Worm (Caenorhabditis elegans) whole organism, young adult: Measurements from ENCODE around the gene far-8.

Experiments used
- B0035.1 ChIP-seq: sonication (generic microtip); optimal IDR thresholded peaks from 2 replicates; lab custom pipeline; 2016; ENCODE audit warnings: missing genetic modification characterization, mild to moderate bottlenecking, missing compliant biosample characterization, missing genotype, missing genetic modification reagents
- B0261.1 ChIP-seq: sonication (generic microtip); optimal IDR thresholded peaks from 2 replicates; lab custom pipeline; 2016; ENCODE audit warnings: mild to moderate bottlenecking, missing genetic modification characterization, moderate library complexity, missing compliant biosample characterization
- B0336.3 ChIP-seq: fragments of 200-800 bp; sonication (Bioruptor generic); IDR thresholded peaks from 2 replicates; pipeline ENCODE4 v1.3.6; 2022; ENCODE audit warnings: missing genetic modification characterization, missing compliant biosample characterization
- D2030.7 ChIP-seq: fragments of 200-800 bp; sonication (Bioruptor generic); IDR thresholded peaks from 2 replicates; pipeline ENCODE4 v1.3.6; 2022; ENCODE audit warnings: missing genetic modification reagents, missing genetic modification characterization, missing compliant biosample characterization
- F22D6.2 ChIP-seq: sonication (generic microtip); optimal IDR thresholded peaks from 2 replicates; lab custom pipeline; 2016; ENCODE audit warnings: mild to moderate bottlenecking, missing genetic modification characterization, missing compliant biosample characterization
- F33H1.4 ChIP-seq: fragments of 200-800 bp; sonication (Bioruptor generic); IDR thresholded peaks from 2 replicates; pipeline ENCODE4 v1.3.6; 2022; ENCODE audit warnings: missing genetic modification reagents, missing genetic modification characterization, missing compliant biosample characterization
- F49E8.2 ChIP-seq: sonication (generic microtip); optimal IDR thresholded peaks from 3 replicates; lab custom pipeline; 2017; ENCODE audit warnings: missing genetic modification characterization, mild to moderate bottlenecking, missing compliant biosample characterization, antibody characterized with exemption, moderate library complexity; ENCODE audit not compliant: insufficient read depth
- T07F8.4 ChIP-seq: sonication (generic microtip); optimal IDR thresholded peaks from 2 replicates; lab custom pipeline; 2016; ENCODE audit warnings: mild to moderate bottlenecking, missing genetic modification characterization, moderate library complexity, missing compliant biosample characterization
- Y53F4B.3 ChIP-seq: fragments of 200-800 bp; sonication (Bioruptor generic); IDR thresholded peaks from 2 replicates; pipeline ENCODE4 v1.3.6; 2022; ENCODE audit warnings: missing genetic modification reagents, missing genetic modification characterization, missing compliant biosample characterization
- Y95B8A.8 ChIP-seq: fragments of 200-800 bp; sonication (Bioruptor generic); IDR thresholded peaks from 2 replicates; pipeline ENCODE4 v1.3.6; 2022; ENCODE audit warnings: missing genetic modification reagents, missing genetic modification characterization, missing compliant biosample characterization
- aptf-3 ChIP-seq: fragments of 200-800 bp; sonication (Bioruptor generic); IDR thresholded peaks from 2 replicates; pipeline ENCODE4 v1.3.6; 2022; ENCODE audit warnings: missing genetic modification characterization, missing compliant biosample characterization
- atf-7 ChIP-seq: sonication (generic microtip); optimal IDR thresholded peaks from 2 replicates; lab custom pipeline; 2017; ENCODE audit warnings: mild to moderate bottlenecking, missing genetic modification characterization, missing compliant biosample characterization
- attf-6 ChIP-seq: fragments of 200-800 bp; sonication (Bioruptor generic); IDR thresholded peaks from 2 replicates; pipeline ENCODE4 v1.3.6; 2022; ENCODE audit warnings: missing genetic modification reagents, missing genetic modification characterization, missing compliant biosample characterization
- cebp-1 ChIP-seq, 2 experiments: fragments of 200-800 bp in 1 of 2; sonication (Bioruptor generic) in 1 of 2; sonication (generic microtip) in 1 of 2; IDR thresholded peaks in 1 of 2; optimal IDR thresholded peaks in 1 of 2; 2 replicates each; pipeline versions ENCODE4 v1.3.6 to Lab custom; 2017 to 2022; ENCODE audit warnings: missing compliant biosample characterization in 2 of 2, missing genetic modification characterization in 2 of 2, mild to moderate bottlenecking in 1 of 2, missing genetic modification reagents in 1 of 2, moderate library complexity in 1 of 2
- cebp-2 ChIP-seq: fragments of 200-800 bp; sonication (Bioruptor generic); IDR thresholded peaks from 2 replicates; pipeline ENCODE4 v1.3.6; 2022; ENCODE audit warnings: missing genetic modification characterization, missing compliant biosample characterization
- ceh-40 ChIP-seq: fragments of 200-800 bp; sonication (Bioruptor generic); IDR thresholded peaks from 2 replicates; pipeline ENCODE4 v1.3.6; 2022; ENCODE audit warnings: missing genetic modification characterization, missing compliant biosample characterization
- ceh-58 ChIP-seq: fragments of 200-800 bp; sonication (Bioruptor generic); IDR thresholded peaks from 2 replicates; pipeline ENCODE4 v1.3.6; 2022; ENCODE audit warnings: missing genetic modification characterization, missing compliant biosample characterization
- die-1 ChIP-seq: sonication (generic microtip); optimal IDR thresholded peaks from 2 replicates; lab custom pipeline; 2016; ENCODE audit warnings: missing genotype, mild to moderate bottlenecking, missing genetic modification characterization, missing compliant biosample characterization
- hmg-1.2 ChIP-seq: fragments of 200-800 bp; sonication (Bioruptor generic); IDR thresholded peaks from 2 replicates; pipeline ENCODE4 v1.3.6; 2022; ENCODE audit warnings: missing genetic modification reagents, missing genetic modification characterization, missing compliant biosample characterization
- lag-1 ChIP-seq: fragments of 200-800 bp; sonication (Bioruptor generic); IDR thresholded peaks from 2 replicates; pipeline ENCODE4 v1.3.6; 2022; ENCODE audit warnings: missing genetic modification reagents, missing genetic modification characterization, missing compliant biosample characterization
- lin-26 ChIP-seq: fragments of 200-800 bp; sonication (Bioruptor generic); IDR thresholded peaks from 2 replicates; pipeline ENCODE4 v1.3.6; 2022; ENCODE audit warnings: missing genetic modification reagents, missing genetic modification characterization, missing compliant biosample characterization
- lsy-27 ChIP-seq: sonication (generic microtip); optimal IDR thresholded peaks from 2 replicates; lab custom pipeline; 2017; ENCODE audit warnings: missing genetic modification characterization, mild to moderate bottlenecking, missing compliant biosample characterization, antibody characterized with exemption, missing genotype, borderline replicate concordance; ENCODE audit not compliant: insufficient read depth
- madf-3 ChIP-seq: fragments of 200-800 bp; sonication (Bioruptor generic); IDR thresholded peaks from 2 replicates; pipeline ENCODE4 v1.3.6; 2022; ENCODE audit warnings: missing genetic modification reagents, missing genetic modification characterization, missing compliant biosample characterization
- mes-4 ChIP-seq: sonication (generic microtip); optimal IDR thresholded peaks from 2 replicates; lab custom pipeline; 2016; ENCODE audit warnings: missing genotype, missing genetic modification characterization, missing compliant biosample characterization
- nhr-80 ChIP-seq: sonication (generic microtip); optimal IDR thresholded peaks from 2 replicates; lab custom pipeline; 2016; ENCODE audit warnings: missing genetic modification characterization, missing compliant biosample characterization
- nhr-90 ChIP-seq: sonication (generic microtip); optimal IDR thresholded peaks from 2 replicates; lab custom pipeline; 2016; ENCODE audit warnings: missing genotype, mild to moderate bottlenecking, missing genetic modification characterization, missing compliant biosample characterization
- rec-8 ChIP-seq, 2 experiments: sonication (generic microtip); optimal IDR thresholded peaks; 2 replicates each; lab custom pipeline; 2016; ENCODE audit warnings: mild to moderate bottlenecking in 2 of 2, missing genetic modification characterization in 2 of 2, missing genetic modification reagents in 2 of 2, missing genotype in 2 of 2, missing biosample characterization in 1 of 2, missing compliant biosample characterization in 1 of 2, moderate library complexity in 1 of 2
- sptf-2 ChIP-seq: fragments of 200-800 bp; sonication (Bioruptor generic); optimal IDR thresholded peaks from 2 replicates; lab custom pipeline; 2018; ENCODE audit warnings: mild to moderate bottlenecking, missing genetic modification characterization, missing compliant biosample characterization
- tbp1 ChIP-seq: fragments of 200-800 bp; sonication (Bioruptor generic); optimal IDR thresholded peaks from 2 replicates; lab custom pipeline; 2018; ENCODE audit warnings: mild to moderate bottlenecking, missing genetic modification characterization, missing compliant biosample characterization
- tbx-9 ChIP-seq: sonication (generic microtip); optimal IDR thresholded peaks from 2 replicates; lab custom pipeline; 2016; ENCODE audit warnings: borderline replicate concordance, missing genetic modification characterization, inconsistent platforms, missing compliant biosample characterization
- tlf-1 ChIP-seq: fragments of 200-800 bp; sonication (Bioruptor generic); optimal IDR thresholded peaks from 2 replicates; lab custom pipeline; 2018; ENCODE audit warnings: mild to moderate bottlenecking, missing genetic modification characterization, missing compliant biosample characterization
- unc-62 ChIP-seq: fragments of 150-350 bp; optimal IDR thresholded peaks from 2 replicates; lab custom pipeline; 2014; ENCODE audit warnings: missing biosample characterization, missing genetic modification reagents, missing genetic modification characterization
- xnd-1 ChIP-seq: sonication (generic microtip); optimal IDR thresholded peaks from 2 replicates; lab custom pipeline; 2016; ENCODE audit warnings: missing genotype, missing genetic modification reagents, missing genetic modification characterization, missing compliant biosample characterization
- zim-3 ChIP-seq: sonication (generic microtip); optimal IDR thresholded peaks from 2 replicates; lab custom pipeline; 2017; ENCODE audit warnings: mild to moderate bottlenecking, missing genetic modification characterization, moderate library complexity, missing compliant biosample characterization
- ztf-28 ChIP-seq: fragments of 200-800 bp; sonication (Bioruptor generic); IDR thresholded peaks from 2 replicates; pipeline ENCODE4 v1.3.6; 2022; ENCODE audit warnings: missing genetic modification reagents, missing genetic modification characterization, missing compliant biosample characterization
- ztf-6 ChIP-seq: fragments of 200-800 bp; sonication (Bioruptor generic); IDR thresholded peaks from 2 replicates; pipeline ENCODE4 v1.3.6; 2022; ENCODE audit warnings: missing genetic modification reagents, missing genetic modification characterization, missing compliant biosample characterization

The far-8 gene

DNA sequence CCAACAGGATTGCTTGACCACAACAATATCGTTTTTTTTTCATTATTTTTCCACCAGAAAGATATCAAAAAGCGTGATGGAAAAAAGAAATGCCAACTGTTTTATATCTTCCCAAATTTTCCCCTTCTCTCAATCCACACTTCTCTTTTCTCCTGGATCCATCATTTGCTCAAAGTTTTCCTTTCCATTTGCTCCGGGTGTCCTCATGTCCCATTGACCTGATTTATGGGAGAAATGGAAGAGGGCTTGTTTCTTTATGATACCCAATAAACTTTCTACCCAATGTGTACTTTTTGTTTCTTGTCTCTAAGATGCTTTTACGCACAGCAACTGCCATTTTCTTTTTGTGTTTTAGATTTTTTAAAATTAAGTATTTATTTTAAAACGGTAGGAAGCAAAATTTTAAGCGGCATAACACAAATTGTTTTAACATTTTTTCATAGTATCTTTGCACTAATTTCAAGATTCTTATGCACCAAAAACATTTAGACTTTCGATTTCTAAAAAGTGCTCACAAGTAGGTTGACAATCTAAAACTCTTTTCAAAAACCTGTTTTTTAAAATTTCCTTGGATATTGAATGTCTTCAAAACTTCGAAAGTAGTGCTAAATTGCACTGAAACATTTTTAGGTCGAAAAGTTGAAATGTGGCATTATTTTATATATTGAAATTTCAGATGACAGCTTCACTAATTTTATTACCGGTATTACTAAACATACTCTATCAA, 20.0 kb upstream of the far-8 start, which contains the start of gene clec-149:
Gene clec-149, plus strand, starts transcription at position 677 of the 727 bp plus-strand sequence.
- TF ChIP-seq aptf-3 (GFP tag; lab: Robert Waterston, UW) (no peak), ceh-40 (GFP tag; lab: Robert Waterston, UW) (no peak), tbx-9 (tag; lab: Kevin White, UChicago) (no peak), zim-3 (no peak), tlf-1 (GFP tag; lab: Kevin White, UChicago) (no peak)

DNA sequence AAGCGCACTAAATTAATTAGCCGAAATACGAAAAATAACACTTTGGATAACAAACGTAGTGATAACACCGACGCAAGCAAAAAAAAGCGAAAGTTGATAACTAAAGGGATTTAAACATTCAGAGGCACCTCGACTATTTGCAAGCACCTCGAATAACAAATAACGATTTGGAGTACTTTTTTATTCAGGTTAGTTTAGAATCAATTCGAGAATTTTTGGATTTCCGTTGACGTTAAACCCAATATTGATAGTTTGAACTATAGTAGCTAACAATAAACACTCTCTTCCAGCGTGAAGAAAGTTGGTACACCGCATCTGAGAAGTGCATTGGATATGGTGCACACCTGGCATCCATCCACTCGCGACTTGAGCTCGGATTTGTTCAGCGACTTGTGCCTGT, 17.5 kb upstream of the far-8 start:
- TF ChIP-seq rec-8 (tag; optimal IDR thresholded peaks at IDR 0.05; lab: Kevin White, UChicago) = no peak
- no peak for TF ChIP-seq die-1
- TF ChIP-seq atf-7 (tag; lab: Kevin White, UChicago) = no peak
- no peak for TF ChIP-seq ztf-28 (GFP tag; lab: Robert Waterston, UW)
- no peak for TF ChIP-seq madf-3 (GFP tag; lab: Robert Waterston, UW)
- no peak for TF ChIP-seq hmg-1.2 (GFP tag; lab: Robert Waterston, UW)
- TF ChIP-seq F33H1.4 (GFP tag; lab: Robert Waterston, UW) = no peak
- TF ChIP-seq B0035.1 = no peak
- TF ChIP-seq D2030.7 (GFP tag; lab: Robert Waterston, UW) = no peak
- no peak for TF ChIP-seq B0261.1 (tag; lab: Kevin White, UChicago)
- TF ChIP-seq lsy-27 (tag; lab: Kevin White, UChicago) = no peak
- no peak for TF ChIP-seq mes-4 (tag; lab: Kevin White, UChicago)
- TF ChIP-seq nhr-80 (tag; lab: Kevin White, UChicago) = no peak
- TF ChIP-seq ceh-58 = no peak
- TF ChIP-seq nhr-90 (tag; lab: Kevin White, UChicago) = no peak
- TF ChIP-seq Y53F4B.3 (GFP tag; lab: Robert Waterston, UW) = no peak
- TF ChIP-seq F49E8.2 (tag; lab: Kevin White, UChicago) = no peak
- no peak for TF ChIP-seq attf-6
- TF ChIP-seq cebp-2 = no peak
- no peak for TF ChIP-seq F22D6.2 (tag; lab: Kevin White, UChicago)

- no peak for TF ChIP-seq lag-1 (GFP tag; lab: Robert Waterston, UW)
- no peak for TF ChIP-seq lin-26 (GFP tag; lab: Robert Waterston, UW)
- TF ChIP-seq B0336.3 = 0 out of 2 replicates have a peak, but pooled peaks have one; percentile 13
- TF ChIP-seq unc-62 = no peak
- no peak for TF ChIP-seq tbp1 (GFP tag; lab: Kevin White, UChicago)
- TF ChIP-seq rec-8 (tag; optimal IDR thresholded peaks at IDR 0.05; lab: Kevin White, UChicago) = no peak
- TF ChIP-seq sptf-2 = no peak
- TF ChIP-seq B0035.1 = no peak
- TF ChIP-seq Y95B8A.8 (GFP tag; lab: Robert Waterston, UW) = no peak
- TF ChIP-seq xnd-1 = no peak
- TF ChIP-seq nhr-80 (tag; lab: Kevin White, UChicago) = peak; percentile 20
- no peak for TF ChIP-seq cebp-1 (GFP tag; IDR thresholded peaks at IDR 0.05; lab: Robert Waterston, UW)
- TF ChIP-seq cebp-1 (tag; optimal IDR thresholded peaks at IDR 0.05; lab: Kevin White, UChicago) = peak; percentile 7
- no peak for TF ChIP-seq ztf-6 (GFP tag; lab: Robert Waterston, UW)
- no peak for TF ChIP-seq T07F8.4 (tag; lab: Kevin White, UChicago)
Measured at ce11 chrIII:831961-832360, 10.8 kb upstream of the far-8 start, which contains the start of gene ceeh-1. Gene ceeh-1, minus strand, starts transcription at chrIII:832277.
